Worm (Caenorhabditis elegans) whole organism, late embryonic: ENCODE data around the gene tpp-2.

Experiments
- ama-1 ChIP-seq: fragments of 150-350 bp; optimal IDR thresholded peaks from 2 replicates; lab custom pipeline; 2014
- ceh-30 ChIP-seq: fragments of 150-350 bp; optimal IDR thresholded peaks from 2 replicates; lab custom pipeline; 2014; ENCODE audit warnings: missing biosample characterization, missing genetic modification characterization
- dmd-4 ChIP-seq: sonication (generic microtip); optimal IDR thresholded peaks from 2 replicates; lab custom pipeline; 2016; ENCODE audit warnings: borderline replicate concordance, missing genetic modification characterization, missing compliant biosample characterization
- hlh-13 ChIP-seq: fragments of 200-800 bp; sonication (Bioruptor generic); optimal IDR thresholded peaks from 2 replicates; lab custom pipeline; 2018; ENCODE audit warnings: mild to moderate bottlenecking, missing genetic modification characterization, missing compliant biosample characterization
- nhr-11 ChIP-seq: fragments of 150-350 bp; optimal IDR thresholded peaks from 2 replicates; lab custom pipeline; 2014; ENCODE audit warnings: missing biosample characterization, missing genetic modification characterization
- pqm-1 ChIP-seq: sonication (generic microtip); optimal IDR thresholded peaks from 2 replicates; lab custom pipeline; 2016; ENCODE audit warnings: missing genetic modification characterization, missing compliant biosample characterization
- unc-3 ChIP-seq, 2 experiments: fragments of 200-800 bp in 1 of 2; sonication (Bioruptor generic) in 1 of 2; sonication (generic microtip) in 1 of 2; conservative IDR thresholded peaks in 1 of 2; optimal IDR thresholded peaks in 1 of 2; 2 replicates each; pipeline versions ENCODE4 v1.3.6 to Lab custom; 2016 to 2022; ENCODE audit warnings: missing compliant biosample characterization in 2 of 2, missing genetic modification characterization in 2 of 2, missing genetic modification reagents in 1 of 2

DNA sequence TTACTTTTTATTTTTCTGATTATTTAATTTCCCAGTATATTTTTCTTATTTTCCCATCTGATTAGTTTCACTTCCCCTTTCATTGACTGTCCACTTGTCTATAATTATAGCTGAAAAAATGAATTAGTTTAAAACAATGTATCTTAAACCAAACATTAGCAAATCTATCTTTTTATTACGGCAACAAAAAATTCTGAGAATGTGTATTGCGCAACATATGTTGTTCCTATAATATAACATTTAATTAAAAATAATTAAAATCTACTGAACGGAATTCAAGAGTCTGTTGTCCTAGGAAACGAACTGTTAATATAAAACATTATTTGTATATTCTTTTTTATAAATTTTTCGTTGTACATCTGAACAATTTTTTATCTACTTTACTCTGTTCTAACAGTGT is 12.6 kb upstream of the tpp-2 start:
- TF ChIP-seq unc-3 (GFP tag; conservative IDR thresholded peaks at IDR 0.05; lab: Robert Waterston, UW) = no peak
- no peak for TF ChIP-seq unc-3 (tag; optimal IDR thresholded peaks at IDR 0.05; lab: Kevin White, UChicago)
- TF ChIP-seq ama-1 = no peak
- TF ChIP-seq pqm-1 = no peak
- TF ChIP-seq nhr-11 (tag; lab: Kevin White, UChicago) = no peak
- TF ChIP-seq hlh-13 (GFP tag; lab: Kevin White, UChicago) = no peak
- no peak for TF ChIP-seq dmd-4 (tag; lab: Kevin White, UChicago)
- no peak for TF ChIP-seq ceh-30 (tag; lab: Kevin White, UChicago)
